Fruit fly (Drosophila melanogaster): ENCODE data around the gene obst-A.

Gene obst-A

dm6 chrX:20235794-20236513 is 3.7 kb upstream of the obst-A start, which contains the start of gene sw (continued):
- TF ChIP-seq Dad (GFP tag; optimal IDR thresholded peaks at IDR 0.05) (peak; percentile 57), CG17385 (GFP tag; optimal IDR thresholded peaks at IDR 0.05) (peak; percentile 30), tll (GFP tag; optimal IDR thresholded peaks at IDR 0.05) (peak; percentile 49 to 71), prd (optimal IDR thresholded peaks at IDR 0.05) (no peak), prd (GFP tag; IDR thresholded peaks at IDR 0.05) (peak; percentile 83), Dip2 (GFP tag; IDR thresholded peaks at IDR 0.05) (no peak), danr (GFP tag; IDR thresholded peaks at IDR 0.05) (0 out of 2 replicates have a peak, but pooled peaks have one; percentile 8), tx (GFP tag; optimal IDR thresholded peaks at IDR 0.05) (peak; percentile 67), mld (GFP tag; IDR thresholded peaks at IDR 0.05; ENCODE audit: partially characterized antibody) (peak; percentile 77), CG8924 (tag; optimal IDR thresholded peaks at IDR 0.05) (peak; percentile 63), Hsf (GFP tag; optimal IDR thresholded peaks at IDR 0.05) (peak; percentile 61), HHEX (GFP tag; optimal IDR thresholded peaks at IDR 0.05) (peak; percentile 52), ewg (GFP tag; optimal IDR thresholded peaks at IDR 0.05) (peak; percentile 33), insv (GFP tag; optimal IDR thresholded peaks at IDR 0.05) (no peak), zen (tag; optimal IDR thresholded peaks at IDR 0.05) (peak; percentile 41), CG13424 (tag; optimal IDR thresholded peaks at IDR 0.05) (peak; percentile 80), CG1832 (GFP tag; optimal IDR thresholded peaks at IDR 0.05) (no peak), crp (GFP tag; optimal IDR thresholded peaks at IDR 0.05) (peak in 1 of 2 experiments; percentile 78), unpg (GFP tag; optimal IDR thresholded peaks at IDR 0.05) (peak; percentile 49), nerfin-1 (tag; optimal IDR thresholded peaks at IDR 0.05) (peak; percentile 39), CG13624 (GFP tag; optimal IDR thresholded peaks at IDR 0.05) (peak; percentile 79), CG12942 (GFP tag; optimal IDR thresholded peaks at IDR 0.05) (peak; percentile 36), CG4854 (GFP tag; optimal IDR thresholded peaks at IDR 0.05) (no peak), phol (tag; optimal IDR thresholded peaks at IDR 0.05) (peak; percentile 73), jigr1 (GFP tag; IDR thresholded peaks at IDR 0.05) (peak; percentile 41; the same call in 1 of the 3 replicates), HLH3B (GFP tag; IDR thresholded peaks at IDR 0.05) (peak; percentile 22; the same call in 1 of the 2 replicates), CG2202 (tag; optimal IDR thresholded peaks at IDR 0.05) (peak; percentile 6), Sry-δ (GFP tag; optimal IDR thresholded peaks at IDR 0.05) (peak; percentile 93), Sox102F (GFP tag; optimal IDR thresholded peaks at IDR 0.05) (peak; percentile 41), CG10565 (GFP tag; optimal IDR thresholded peaks at IDR 0.05) (no peak), ind (GFP tag; optimal IDR thresholded peaks at IDR 0.05) (peak; percentile 52), CG6175 (GFP tag; IDR thresholded peaks at IDR 0.05) (no peak), CG9932 (GFP tag; IDR thresholded peaks at IDR 0.05) (peak; percentile 92), cato (GFP tag; optimal IDR thresholded peaks at IDR 0.05; ENCODE audit: borderline replicate concordance) (peak; percentile 5), CG6813 (GFP tag; optimal IDR thresholded peaks at IDR 0.05) (no peak), ERR (GFP tag; optimal IDR thresholded peaks at IDR 0.05) (no peak), zfh2 (GFP tag; optimal IDR thresholded peaks at IDR 0.05) (peak; percentile 85), CG2678 (tag; optimal IDR thresholded peaks at IDR 0.05) (no peak), CG8765 (GFP tag; IDR thresholded peaks at IDR 0.05) (no peak), her (GFP tag; optimal IDR thresholded peaks at IDR 0.05) (peak; percentile 50), tgo (GFP tag; IDR thresholded peaks at IDR 0.05) (peak; percentile 71), esg (GFP tag; conservative IDR thresholded peaks at IDR 0.05) (peak; percentile 60), Usf (GFP tag; optimal IDR thresholded peaks at IDR 0.05) (peak; percentile 13), en (GFP tag; optimal IDR thresholded peaks at IDR 0.05) (no peak), Sox100B (GFP tag; optimal IDR thresholded peaks at IDR 0.05) (peak; percentile 25), kah (GFP tag; optimal IDR thresholded peaks at IDR 0.05) (no peak), CG15479 (GFP tag; optimal IDR thresholded peaks at IDR 0.05) (no peak), unc-4 (GFP tag; IDR thresholded peaks at IDR 0.05; ENCODE audit: partially characterized antibody) (peak; percentile 90), kni (GFP tag; optimal IDR thresholded peaks at IDR 0.05) (no peak)

All from whole organism, embryonic.